Fruit fly (Drosophila melanogaster): Measurements from ENCODE around the gene bam.
A peak's percentile ranks its signal among the peaks of the same experiment; 100 is the strongest.

Gene bam

dm6 chr3R:25221203-25221807, 23.6 kb downstream of the bam start, which contains the start of gene Alg9 (continued):
- TF ChIP-seq CG14710 (tag; optimal IDR thresholded peaks at IDR 0.05) (peak; percentile 49), unc-4 (GFP tag; IDR thresholded peaks at IDR 0.05; ENCODE audit: partially characterized antibody) (peak; percentile 89), vvl (GFP tag; IDR thresholded peaks at IDR 0.05) (0 out of 2 replicates have a peak, but pooled peaks have one; percentile 37), Oli (tag; optimal IDR thresholded peaks at IDR 0.05) (no peak), zen2 (GFP tag; IDR thresholded peaks at IDR 0.05; ENCODE audit: partially characterized antibody) (peak; percentile 94), Lhr (GFP tag; optimal IDR thresholded peaks at IDR 0.05) (no peak), CG1529 (GFP tag; optimal IDR thresholded peaks at IDR 0.05) (no peak), odd (GFP tag; optimal IDR thresholded peaks at IDR 0.05) (no peak), dm (GFP tag; optimal IDR thresholded peaks at IDR 0.05) (peak; percentile 17), pzg (GFP tag; optimal IDR thresholded peaks at IDR 0.05) (peak; percentile 79), Ada2b (GFP tag; IDR thresholded peaks at IDR 0.05) (no peak), ttk (GFP tag; IDR thresholded peaks at IDR 0.05) (no peak), hth (optimal IDR thresholded peaks at IDR 0.05) (no peak), ems (GFP tag; optimal IDR thresholded peaks at IDR 0.05) (peak; percentile 16), CHES-1-like (GFP tag; optimal IDR thresholded peaks at IDR 0.05) (no peak), CG9932 (GFP tag; IDR thresholded peaks at IDR 0.05) (peak; percentile 30; the same call in 1 of the 2 replicates), ato (GFP tag; IDR thresholded peaks at IDR 0.05; ENCODE audit: partially characterized antibody) (peak; percentile 86), Max (GFP tag; optimal IDR thresholded peaks at IDR 0.05) (peak; percentile 24)

- TF ChIP-seq CG8290 (GFP tag; optimal IDR thresholded peaks at IDR 0.05) (no peak), CG8290 (tag; optimal IDR thresholded peaks at IDR 0.05) (no peak), lab (GFP tag; optimal IDR thresholded peaks at IDR 0.05) (no peak), CG4730 (GFP tag; IDR thresholded peaks at IDR 0.05) (no peak), so (GFP tag; IDR thresholded peaks at IDR 0.05) (no peak), phol (tag; optimal IDR thresholded peaks at IDR 0.05) (no peak), CG12219 (GFP tag; optimal IDR thresholded peaks at IDR 0.05) (no peak), Bdp1 (GFP tag; optimal IDR thresholded peaks at IDR 0.05) (no peak), CG11085 (GFP tag; IDR thresholded peaks at IDR 0.05) (no peak), Fer2 (tag; optimal IDR thresholded peaks at IDR 0.05) (no peak), pfk (GFP tag; optimal IDR thresholded peaks at IDR 0.05) (no peak), hth (optimal IDR thresholded peaks at IDR 0.05) (no peak), B-H2 (GFP tag; optimal IDR thresholded peaks at IDR 0.05) (no peak)
Observed at dm6 chr3R:25219018-25219417, 25.9 kb downstream of the bam start, which contains the start of gene CG31103. Gene CG31103, plus strand, starts transcription at chr3R:25219318.

- TF ChIP-seq CG8478 (optimal IDR thresholded peaks at IDR 0.05) (no peak), Med (GFP tag) (peak; percentile 22)
Observed at dm6 chr3R:25215997-25216396, 28.9 kb downstream of the bam start, which contains the start of gene CG31106. Gene CG31106, plus strand, starts transcription at chr3R:25216297.

- no peak for TF ChIP-seq CG6813 (GFP tag; optimal IDR thresholded peaks at IDR 0.05)
- TF ChIP-seq gro (GFP tag; optimal IDR thresholded peaks at IDR 0.05), result no peak
- no peak for TF ChIP-seq seq (GFP tag; IDR thresholded peaks at IDR 0.05)
- TF ChIP-seq schlank (tag; optimal IDR thresholded peaks at IDR 0.05), result no peak
- TF ChIP-seq H2.0 (GFP tag; IDR thresholded peaks at IDR 0.05), result no peak
- peak; percentile 15 for TF ChIP-seq repo (GFP tag; optimal IDR thresholded peaks at IDR 0.05)
- no peak for TF ChIP-seq Lim3 (GFP tag; IDR thresholded peaks at IDR 0.05)
- TF ChIP-seq Fer1 (GFP tag; optimal IDR thresholded peaks at IDR 0.05), result no peak
- TF ChIP-seq Mes4 (GFP tag; optimal IDR thresholded peaks at IDR 0.05), result no peak
- no peak for TF ChIP-seq CG3281 (GFP tag; optimal IDR thresholded peaks at IDR 0.05)
- no peak for TF ChIP-seq CHES-1-like (GFP tag; optimal IDR thresholded peaks at IDR 0.05)
- TF ChIP-seq gsb (GFP tag; IDR thresholded peaks at IDR 0.05), result no peak
- no peak for TF ChIP-seq CkIIα-i1 (GFP tag; IDR thresholded peaks at IDR 0.05)
- no peak for TF ChIP-seq Spps (tag; optimal IDR thresholded peaks at IDR 0.05)
- no peak for TF ChIP-seq CG11398 (GFP tag; optimal IDR thresholded peaks at IDR 0.05)
- TF ChIP-seq MBD-R2 (GFP tag; IDR thresholded peaks at IDR 0.05), result peak; percentile 85
- TF ChIP-seq CG14710 (tag; optimal IDR thresholded peaks at IDR 0.05), result peak; percentile 25
- TF ChIP-seq Dp (GFP tag; optimal IDR thresholded peaks at IDR 0.05), result peak; percentile 25
- no peak for TF ChIP-seq dimm (GFP tag; IDR thresholded peaks at IDR 0.05)
Observed at dm6 chr3R:25215123-25215522, 29.8 kb downstream of the bam start, which contains the start of gene Saysd1. Gene Saysd1, minus strand, starts transcription at chr3R:25215188.
